Fruit fly (Drosophila melanogaster): Measurements from ENCODE around the gene Tmem43.

Tmem43 gene

DNA sequence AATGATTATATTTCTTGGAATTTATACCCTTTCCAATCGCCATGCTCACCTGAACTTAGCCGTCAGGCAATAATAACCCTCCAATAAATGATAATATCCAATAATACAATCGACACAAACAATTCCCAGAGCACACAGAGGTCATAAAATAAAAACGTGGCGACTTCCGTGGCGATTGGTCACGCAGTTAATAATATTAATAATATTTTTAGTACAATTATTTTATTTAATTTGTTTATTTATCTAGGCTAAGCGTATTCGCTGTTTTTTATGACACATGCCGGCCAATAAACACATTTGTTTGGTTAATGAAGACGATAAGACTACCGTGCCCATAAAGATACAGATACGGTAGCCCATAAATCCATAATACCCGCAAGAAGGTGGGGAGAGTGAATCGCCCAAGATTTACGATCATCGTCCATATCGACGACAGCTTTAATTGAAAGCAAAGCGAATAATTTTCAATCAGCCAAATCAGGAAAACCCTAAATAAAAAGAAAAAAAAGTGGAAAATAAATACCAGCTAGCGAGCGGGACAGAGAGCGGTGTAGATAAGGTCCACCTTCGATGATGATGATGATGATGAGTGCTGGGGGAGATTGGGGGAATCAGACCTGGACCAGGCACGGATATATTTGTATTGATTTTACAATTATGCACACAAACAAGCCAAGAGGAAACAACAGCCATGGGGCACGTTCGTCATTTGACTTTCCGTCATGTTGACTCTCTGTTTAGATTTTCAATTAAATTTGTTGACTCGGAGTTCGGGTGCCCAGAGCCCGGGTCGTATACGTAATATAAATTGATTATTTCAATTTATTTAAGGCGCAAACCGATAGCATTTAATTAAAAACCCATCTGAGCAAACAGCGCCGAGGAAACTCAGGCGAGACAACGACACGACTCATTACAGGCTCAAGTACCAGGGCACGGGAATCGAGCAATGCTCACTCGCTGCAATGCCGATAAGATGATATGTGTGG lies 46.1 kb upstream of the Tmem43 start (continued):
- no peak for TF ChIP-seq CG6654 (GFP tag; optimal IDR thresholded peaks at IDR 0.05)
- TF ChIP-seq repo (GFP tag; optimal IDR thresholded peaks at IDR 0.05): peak; percentile 12
- TF ChIP-seq btn (GFP tag; optimal IDR thresholded peaks at IDR 0.05): no peak
- no peak for TF ChIP-seq CG34422 (GFP tag; IDR thresholded peaks at IDR 0.05)
- no peak for TF ChIP-seq gro (GFP tag; optimal IDR thresholded peaks at IDR 0.05)
- no peak for TF ChIP-seq CG12236 (GFP tag; optimal IDR thresholded peaks at IDR 0.05)
- TF ChIP-seq Xrp1 (GFP tag; IDR thresholded peaks at IDR 0.05): peak; percentile 64
- TF ChIP-seq B-H2 (GFP tag; optimal IDR thresholded peaks at IDR 0.05): peak; percentile 53
- no peak for TF ChIP-seq tio (GFP tag; optimal IDR thresholded peaks at IDR 0.05)
- TF ChIP-seq lmd (GFP tag; IDR thresholded peaks at IDR 0.05): no peak
- TF ChIP-seq br (optimal IDR thresholded peaks at IDR 0.05): no peak
- no peak for TF ChIP-seq rib (GFP tag; IDR thresholded peaks at IDR 0.05)
- no peak for TF ChIP-seq E2f1 (GFP tag; IDR thresholded peaks at IDR 0.05)
- peak; percentile 61 for TF ChIP-seq kni (GFP tag; optimal IDR thresholded peaks at IDR 0.05)
- TF ChIP-seq Gsc (GFP tag; IDR thresholded peaks at IDR 0.05): no peak
- no peak for TF ChIP-seq BEAF-32 (GFP tag; optimal IDR thresholded peaks at IDR 0.05)
- no peak for TF ChIP-seq disco-r (GFP tag; optimal IDR thresholded peaks at IDR 0.05)
- no peak for TF ChIP-seq CG1647 (GFP tag; optimal IDR thresholded peaks at IDR 0.05)
- TF ChIP-seq slou (GFP tag; optimal IDR thresholded peaks at IDR 0.05): no peak
- TF ChIP-seq Aef1 (GFP tag; IDR thresholded peaks at IDR 0.05): no peak
- TF ChIP-seq chif (GFP tag; optimal IDR thresholded peaks at IDR 0.05): no peak
- TF ChIP-seq CG13296 (GFP tag; optimal IDR thresholded peaks at IDR 0.05): peak; percentile 11
- no peak for TF ChIP-seq CG7839 (tag; optimal IDR thresholded peaks at IDR 0.05)
- TF ChIP-seq CG12104 (GFP tag; optimal IDR thresholded peaks at IDR 0.05): no peak
- TF ChIP-seq unpg (GFP tag; optimal IDR thresholded peaks at IDR 0.05): peak; percentile 2
- no peak for TF ChIP-seq CG4424 (GFP tag; optimal IDR thresholded peaks at IDR 0.05)
- TF ChIP-seq tin (GFP tag; optimal IDR thresholded peaks at IDR 0.05): no peak
- TF ChIP-seq pita (GFP tag; optimal IDR thresholded peaks at IDR 0.05): no peak
- TF ChIP-seq CG4404 (GFP tag; IDR thresholded peaks at IDR 0.05): no peak
- peak; percentile 23 for TF ChIP-seq Lhr (GFP tag; optimal IDR thresholded peaks at IDR 0.05)
- no peak for TF ChIP-seq fd102C (GFP tag; optimal IDR thresholded peaks at IDR 0.05)
- TF ChIP-seq CG10147 (GFP tag; optimal IDR thresholded peaks at IDR 0.05): no peak
- peak; percentile 23 for TF ChIP-seq BtbVII (GFP tag; optimal IDR thresholded peaks at IDR 0.05)
- TF ChIP-seq hb (GFP tag; IDR thresholded peaks at IDR 0.05; ENCODE audit: partially characterized antibody): no peak
- TF ChIP-seq CG30403 (GFP tag; optimal IDR thresholded peaks at IDR 0.05): no peak
- TF ChIP-seq vvl (GFP tag; IDR thresholded peaks at IDR 0.05): no peak
- no peak for TF ChIP-seq ab (GFP tag; optimal IDR thresholded peaks at IDR 0.05)
- no peak for TF ChIP-seq her (GFP tag; optimal IDR thresholded peaks at IDR 0.05)
- TF ChIP-seq CG14965 (GFP tag; optimal IDR thresholded peaks at IDR 0.05; ENCODE audit: borderline replicate concordance): no peak
- TF ChIP-seq CTCF (GFP tag; optimal IDR thresholded peaks at IDR 0.05): peak; percentile 20
- peak; percentile 75 for TF ChIP-seq sug (tag; optimal IDR thresholded peaks at IDR 0.05)
- TF ChIP-seq Ssrp (tag; optimal IDR thresholded peaks at IDR 0.05): no peak
- TF ChIP-seq sens (GFP tag): peak; percentile 73
- TF ChIP-seq CG13424 (tag; optimal IDR thresholded peaks at IDR 0.05): no peak
- no peak for TF ChIP-seq E2f2 (GFP tag; IDR thresholded peaks at IDR 0.05)
- no peak for TF ChIP-seq run (tag; optimal IDR thresholded peaks at IDR 0.05)
- peak in 1 of 2 experiments; percentile 27 for TF ChIP-seq Hr51 (GFP tag; optimal IDR thresholded peaks at IDR 0.05)
- no peak for TF ChIP-seq dan (GFP tag; IDR thresholded peaks at IDR 0.05)
- TF ChIP-seq gce (GFP tag; IDR thresholded peaks at IDR 0.05): no peak
- no peak for TF ChIP-seq CG4730 (GFP tag; IDR thresholded peaks at IDR 0.05)
